Worm (Caenorhabditis elegans) whole organism, young adult: ENCODE measurements around the gene C55A6.11.

ENCODE experiments used
- C17E4.6 ChIP-seq: fragments of 200-800 bp; sonication (Bioruptor generic); IDR thresholded peaks from 2 replicates; pipeline ENCODE4 v1.3.6; 2022; ENCODE audit warnings: missing genetic modification reagents, missing genetic modification characterization, missing compliant biosample characterization
- D2030.7 ChIP-seq: fragments of 200-800 bp; sonication (Bioruptor generic); IDR thresholded peaks from 2 replicates; pipeline ENCODE4 v1.3.6; 2022; ENCODE audit warnings: missing genetic modification reagents, missing genetic modification characterization, missing compliant biosample characterization
- F33H1.4 ChIP-seq: fragments of 200-800 bp; sonication (Bioruptor generic); IDR thresholded peaks from 2 replicates; pipeline ENCODE4 v1.3.6; 2022; ENCODE audit warnings: missing genetic modification reagents, missing genetic modification characterization, missing compliant biosample characterization
- F39B2.1 ChIP-seq: fragments of 200-800 bp; sonication (Bioruptor generic); IDR thresholded peaks from 2 replicates; pipeline ENCODE4 v1.3.6; 2022; ENCODE audit warnings: missing genetic modification reagents, missing genetic modification characterization, missing compliant biosample characterization
- F49E8.2 ChIP-seq: sonication (generic microtip); optimal IDR thresholded peaks from 3 replicates; lab custom pipeline; 2017; ENCODE audit warnings: missing genetic modification characterization, mild to moderate bottlenecking, missing compliant biosample characterization, antibody characterized with exemption, moderate library complexity; ENCODE audit not compliant: insufficient read depth
- F52B5.7 ChIP-seq: sonication (generic microtip); optimal IDR thresholded peaks from 2 replicates; lab custom pipeline; 2016; ENCODE audit warnings: mild to moderate bottlenecking, missing genetic modification characterization, missing compliant biosample characterization
- F57C9.4 ChIP-seq: sonication (generic microtip); optimal IDR thresholded peaks from 2 replicates; lab custom pipeline; 2017; ENCODE audit warnings: mild to moderate bottlenecking, missing genetic modification characterization, missing compliant biosample characterization
- K12H6.12 ChIP-seq: fragments of 200-800 bp; sonication (Bioruptor generic); optimal IDR thresholded peaks from 2 replicates; lab custom pipeline; 2018; ENCODE audit warnings: mild to moderate bottlenecking, missing genetic modification characterization, missing compliant biosample characterization
- T07F8.4 ChIP-seq: sonication (generic microtip); optimal IDR thresholded peaks from 2 replicates; lab custom pipeline; 2016; ENCODE audit warnings: mild to moderate bottlenecking, missing genetic modification characterization, moderate library complexity, missing compliant biosample characterization
- T26A5.8 ChIP-seq: sonication (generic microtip); optimal IDR thresholded peaks from 2 replicates; lab custom pipeline; 2016; ENCODE audit warnings: missing genetic modification characterization, missing compliant biosample characterization
- Y67H2A.10 ChIP-seq: fragments of 200-800 bp; sonication (Bioruptor generic); conservative IDR thresholded peaks from 2 replicates; pipeline ENCODE4 v1.3.6; 2022; ENCODE audit warnings: missing genetic modification reagents, missing genetic modification characterization, missing compliant biosample characterization
- ama-1 ChIP-seq, 3 experiments: fragments of 150-350 bp in 1 of 3; sonication (generic microtip) in 2 of 3; optimal IDR thresholded peaks; 2 replicates each; lab custom pipeline; 2014 to 2018; ENCODE audit warnings: missing biosample characterization in 2 of 3, missing genetic modification characterization in 2 of 3, missing genetic modification reagents in 2 of 3
- aptf-2 ChIP-seq: fragments of 200-800 bp; sonication (Bioruptor generic); conservative IDR thresholded peaks from 2 replicates; pipeline ENCODE4 v1.3.6; 2022; ENCODE audit warnings: missing genetic modification reagents, missing genetic modification characterization, missing compliant biosample characterization
- aptf-3 ChIP-seq: fragments of 200-800 bp; sonication (Bioruptor generic); IDR thresholded peaks from 2 replicates; pipeline ENCODE4 v1.3.6; 2022; ENCODE audit warnings: missing genetic modification characterization, missing compliant biosample characterization
- attf-3 ChIP-seq: fragments of 200-800 bp; sonication (Bioruptor generic); conservative IDR thresholded peaks from 2 replicates; pipeline ENCODE4 v1.3.6; 2022; ENCODE audit warnings: missing genetic modification reagents, missing genetic modification characterization, missing compliant biosample characterization
- attf-5 ChIP-seq: fragments of 200-800 bp; sonication (Bioruptor generic); optimal IDR thresholded peaks from 2 replicates; lab custom pipeline; 2018; ENCODE audit warnings: mild to moderate bottlenecking, missing genetic modification characterization, missing compliant biosample characterization
- attf-6 ChIP-seq: fragments of 200-800 bp; sonication (Bioruptor generic); IDR thresholded peaks from 2 replicates; pipeline ENCODE4 v1.3.6; 2022; ENCODE audit warnings: missing genetic modification reagents, missing genetic modification characterization, missing compliant biosample characterization
- ccch-3 ChIP-seq: fragments of 200-800 bp; sonication (Bioruptor generic); optimal IDR thresholded peaks from 2 replicates; lab custom pipeline; 2018; ENCODE audit warnings: mild to moderate bottlenecking, missing genetic modification characterization, missing compliant biosample characterization
- cebp-2 ChIP-seq: fragments of 200-800 bp; sonication (Bioruptor generic); IDR thresholded peaks from 2 replicates; pipeline ENCODE4 v1.3.6; 2022; ENCODE audit warnings: missing genetic modification characterization, missing compliant biosample characterization
- ceh-27 ChIP-seq: fragments of 200-800 bp; sonication (Bioruptor generic); optimal IDR thresholded peaks from 2 replicates; lab custom pipeline; 2018; ENCODE audit warnings: mild to moderate bottlenecking, missing genetic modification characterization, moderate library complexity, missing compliant biosample characterization
- ceh-91 ChIP-seq: fragments of 200-800 bp; sonication (Bioruptor generic); IDR thresholded peaks from 2 replicates; pipeline ENCODE4 v1.3.6; 2022; ENCODE audit warnings: missing genetic modification reagents, missing genetic modification characterization, missing compliant biosample characterization
- chd-7 ChIP-seq: sonication (generic microtip); optimal IDR thresholded peaks from 2 replicates; lab custom pipeline; 2016; ENCODE audit warnings: mild to moderate bottlenecking, missing genetic modification characterization, moderate library complexity, missing compliant biosample characterization
- dox-1 ChIP-seq: fragments of 200-800 bp; sonication (Bioruptor generic); IDR thresholded peaks from 2 replicates; pipeline ENCODE4 v1.3.6; 2022; ENCODE audit warnings: missing genetic modification reagents, missing genetic modification characterization, missing compliant biosample characterization
- dpl-1 ChIP-seq: fragments of 150-350 bp; optimal IDR thresholded peaks from 2 replicates; lab custom pipeline; 2014; ENCODE audit warnings: missing biosample characterization, missing genetic modification reagents, missing genetic modification characterization
- him-1 ChIP-seq: sonication (generic microtip); optimal IDR thresholded peaks from 2 replicates; lab custom pipeline; 2016; ENCODE audit warnings: missing genotype, missing genetic modification reagents, missing genetic modification characterization, missing compliant biosample characterization
- hlh-12 ChIP-seq: sonication (generic microtip); optimal IDR thresholded peaks from 2 replicates; lab custom pipeline; 2016; ENCODE audit warnings: missing genetic modification characterization, missing compliant biosample characterization
- hmg-1.2 ChIP-seq: fragments of 200-800 bp; sonication (Bioruptor generic); IDR thresholded peaks from 2 replicates; pipeline ENCODE4 v1.3.6; 2022; ENCODE audit warnings: missing genetic modification reagents, missing genetic modification characterization, missing compliant biosample characterization
- hmg-20 ChIP-seq: fragments of 200-800 bp; sonication (Bioruptor generic); IDR thresholded peaks from 2 replicates; pipeline ENCODE4 v1.3.6; 2022; ENCODE audit warnings: missing genetic modification reagents, missing genetic modification characterization, missing compliant biosample characterization
- hrde-1 ChIP-seq: sonication (generic microtip); optimal IDR thresholded peaks from 2 replicates; lab custom pipeline; 2016; ENCODE audit warnings: missing genetic modification characterization, mild to moderate bottlenecking, missing compliant biosample characterization, moderate library complexity, missing genotype, missing genetic modification reagents, borderline replicate concordance
- lag-1 ChIP-seq: fragments of 200-800 bp; sonication (Bioruptor generic); IDR thresholded peaks from 2 replicates; pipeline ENCODE4 v1.3.6; 2022; ENCODE audit warnings: missing genetic modification reagents, missing genetic modification characterization, missing compliant biosample characterization
- lsl-1 ChIP-seq: fragments of 200-800 bp; sonication (Bioruptor generic); optimal IDR thresholded peaks from 2 replicates; lab custom pipeline; 2018; ENCODE audit warnings: mild to moderate bottlenecking, missing genetic modification characterization, moderate library complexity, missing compliant biosample characterization
- lsy-27 ChIP-seq: sonication (generic microtip); optimal IDR thresholded peaks from 2 replicates; lab custom pipeline; 2017; ENCODE audit warnings: missing genetic modification characterization, mild to moderate bottlenecking, missing compliant biosample characterization, antibody characterized with exemption, missing genotype, borderline replicate concordance; ENCODE audit not compliant: insufficient read depth
- madf-10 ChIP-seq: sonication (generic microtip); optimal IDR thresholded peaks from 2 replicates; lab custom pipeline; 2016; ENCODE audit warnings: mild to moderate bottlenecking, missing genetic modification characterization, missing compliant biosample characterization
- madf-6 ChIP-seq: fragments of 200-800 bp; sonication (Bioruptor generic); IDR thresholded peaks from 2 replicates; pipeline ENCODE4 v1.3.6; 2022; ENCODE audit warnings: missing genetic modification reagents, missing genetic modification characterization, missing compliant biosample characterization
- madf-8 ChIP-seq: fragments of 200-800 bp; sonication (Bioruptor generic); conservative IDR thresholded peaks from 2 replicates; pipeline ENCODE4 v1.3.6; 2022; ENCODE audit warnings: missing genetic modification reagents, missing genetic modification characterization, missing compliant biosample characterization
- nfya-2 ChIP-seq: fragments of 200-800 bp; sonication (Bioruptor generic); IDR thresholded peaks from 2 replicates; pipeline ENCODE4 v1.3.6; 2022; ENCODE audit warnings: missing genetic modification reagents, missing genetic modification characterization, missing compliant biosample characterization
- nhr-27 ChIP-seq: fragments of 200-800 bp; sonication (Bioruptor generic); optimal IDR thresholded peaks from 2 replicates; lab custom pipeline; 2018; ENCODE audit warnings: mild to moderate bottlenecking, missing genetic modification characterization, moderate library complexity, missing compliant biosample characterization
- pbrm-1 ChIP-seq: fragments of 200-800 bp; sonication (Bioruptor generic); IDR thresholded peaks from 2 replicates; pipeline ENCODE4 v1.3.6; 2022; ENCODE audit warnings: missing genetic modification reagents, missing genetic modification characterization, missing compliant biosample characterization
- rec-8 ChIP-seq, 2 experiments: sonication (generic microtip); optimal IDR thresholded peaks; 2 replicates each; lab custom pipeline; 2016; ENCODE audit warnings: mild to moderate bottlenecking in 2 of 2, missing genetic modification characterization in 2 of 2, missing genetic modification reagents in 2 of 2, missing genotype in 2 of 2, missing biosample characterization in 1 of 2, missing compliant biosample characterization in 1 of 2, moderate library complexity in 1 of 2
- sea-2 ChIP-seq: fragments of 200-800 bp; sonication (Bioruptor generic); IDR thresholded peaks from 2 replicates; pipeline ENCODE4 v1.3.6; 2022; ENCODE audit warnings: missing genetic modification characterization, missing compliant biosample characterization
- snpc-3.4 ChIP-seq: sonication (generic microtip); optimal IDR thresholded peaks from 2 replicates; lab custom pipeline; 2017; ENCODE audit warnings: missing genetic modification characterization, mild to moderate bottlenecking, missing compliant biosample characterization, antibody characterized with exemption, moderate library complexity, missing genotype, missing genetic modification reagents
- tbp1 ChIP-seq: fragments of 200-800 bp; sonication (Bioruptor generic); optimal IDR thresholded peaks from 2 replicates; lab custom pipeline; 2018; ENCODE audit warnings: mild to moderate bottlenecking, missing genetic modification characterization, missing compliant biosample characterization
- tbx-9 ChIP-seq: sonication (generic microtip); optimal IDR thresholded peaks from 2 replicates; lab custom pipeline; 2016; ENCODE audit warnings: borderline replicate concordance, missing genetic modification characterization, inconsistent platforms, missing compliant biosample characterization
- unc-130 ChIP-seq: sonication (generic microtip); optimal IDR thresholded peaks from 2 replicates; lab custom pipeline; 2016; ENCODE audit warnings: missing genetic modification reagents, missing genetic modification characterization, missing compliant biosample characterization
- zim-3 ChIP-seq: sonication (generic microtip); optimal IDR thresholded peaks from 2 replicates; lab custom pipeline; 2017; ENCODE audit warnings: mild to moderate bottlenecking, missing genetic modification characterization, moderate library complexity, missing compliant biosample characterization
- ztf-22 ChIP-seq: fragments of 200-800 bp; sonication (Bioruptor generic); optimal IDR thresholded peaks from 2 replicates; lab custom pipeline; 2018; ENCODE audit warnings: mild to moderate bottlenecking, missing genetic modification characterization, moderate library complexity, missing compliant biosample characterization
- ztf-6 ChIP-seq: fragments of 200-800 bp; sonication (Bioruptor generic); IDR thresholded peaks from 2 replicates; pipeline ENCODE4 v1.3.6; 2022; ENCODE audit warnings: missing genetic modification reagents, missing genetic modification characterization, missing compliant biosample characterization

C55A6.11 gene

DNA sequence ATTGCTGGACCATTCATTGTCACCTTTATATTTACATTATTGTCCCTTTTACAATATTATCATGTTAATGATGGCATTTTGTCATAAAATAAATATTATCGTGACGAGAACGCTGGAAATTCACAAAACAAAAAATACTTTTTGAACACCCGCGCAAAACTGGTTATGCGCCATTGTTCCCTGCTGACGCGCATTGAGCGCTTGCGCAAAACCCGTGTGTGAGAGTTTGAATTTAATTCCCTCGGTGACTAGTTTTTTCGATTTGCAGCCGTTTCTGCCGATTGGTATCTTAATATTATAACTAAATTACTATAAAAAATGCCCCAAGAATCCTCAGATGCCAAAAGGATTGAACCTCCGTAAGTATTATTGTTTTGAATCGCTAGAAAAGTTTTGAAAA, 1.1 kb downstream of the C55A6.11 start, which contains the start of gene pafo-1 (continued):
- peak; percentile 72 for TF ChIP-seq hmg-20 (GFP tag; lab: Robert Waterston, UW)
- 0 out of 2 replicates have a peak, but pooled peaks have one; percentile 12 for TF ChIP-seq Y67H2A.10 (GFP tag; lab: Robert Waterston, UW)
- TF ChIP-seq attf-5 (GFP tag; lab: Kevin White, UChicago) = peak; percentile 89
- TF ChIP-seq hrde-1 (tag; lab: Kevin White, UChicago) = peak; percentile 57
- TF ChIP-seq pbrm-1 (GFP tag; lab: Robert Waterston, UW) = peak; percentile 91
- TF ChIP-seq madf-6 (GFP tag; lab: Robert Waterston, UW) = peak; percentile 81
- peak; percentile 95 for TF ChIP-seq dpl-1 (GFP tag; lab: Kevin White, UChicago)
- TF ChIP-seq hlh-12 (tag; lab: Kevin White, UChicago) = no peak
- peak; percentile 64 for TF ChIP-seq hmg-1.2
- TF ChIP-seq K12H6.12 (tag; lab: Kevin White, UChicago) = peak; percentile 42
- TF ChIP-seq aptf-3 (GFP tag; lab: Robert Waterston, UW) = no peak
- TF ChIP-seq madf-8 (GFP tag; lab: Robert Waterston, UW) = peak; percentile 61
- TF ChIP-seq cebp-2 (GFP tag; lab: Robert Waterston, UW) = no peak
- peak; percentile 56 for TF ChIP-seq him-1 (tag; lab: Kevin White, UChicago)
- TF ChIP-seq F49E8.2 (tag; lab: Kevin White, UChicago) = no peak
- peak; percentile 62; the same call in 1 of the 2 replicates for TF ChIP-seq attf-3 (GFP tag; lab: Robert Waterston, UW)
- no peak for TF ChIP-seq C17E4.6
- no peak for TF ChIP-seq F52B5.7 (tag; lab: Kevin White, UChicago)
- no peak for TF ChIP-seq aptf-2
- no peak for TF ChIP-seq ama-1 (optimal IDR thresholded peaks at IDR 0.05; lab: Kevin White, UChicago)
- no peak for TF ChIP-seq ama-1 (GFP tag; optimal IDR thresholded peaks at IDR 0.05; lab: Kevin White, UChicago)
- peak; percentile 74 for TF ChIP-seq F33H1.4 (GFP tag; lab: Robert Waterston, UW)
- peak; percentile 95 for TF ChIP-seq dox-1 (GFP tag; lab: Robert Waterston, UW)
- TF ChIP-seq madf-10 (tag; lab: Kevin White, UChicago) = no peak
- no peak for TF ChIP-seq sea-2 (GFP tag; lab: Robert Waterston, UW)
- no peak for TF ChIP-seq F57C9.4 (tag; lab: Kevin White, UChicago)
- no peak for TF ChIP-seq tbx-9
- TF ChIP-seq lsl-1 (GFP tag; lab: Kevin White, UChicago) = peak; percentile 72
- no peak for TF ChIP-seq zim-3
- peak; percentile 57 for TF ChIP-seq unc-130
- no peak for TF ChIP-seq F39B2.1 (GFP tag; lab: Robert Waterston, UW)
- peak; percentile 57 for TF ChIP-seq snpc-3.4 (tag; lab: Kevin White, UChicago)
- peak; percentile 66 for TF ChIP-seq tbp1 (GFP tag; lab: Kevin White, UChicago)
- no peak for TF ChIP-seq rec-8 (tag; optimal IDR thresholded peaks at IDR 0.05; lab: Kevin White, UChicago)
- no peak for TF ChIP-seq nfya-2
- TF ChIP-seq attf-6 (GFP tag; lab: Robert Waterston, UW) = peak; percentile 54; the same call in 1 of the 2 replicates
- peak; percentile 85 for TF ChIP-seq D2030.7 (GFP tag; lab: Robert Waterston, UW)
- TF ChIP-seq ccch-3 = no peak
- TF ChIP-seq chd-7 = peak; percentile 7
- TF ChIP-seq T07F8.4 (tag; lab: Kevin White, UChicago) = no peak
- no peak for TF ChIP-seq ztf-22
- TF ChIP-seq ceh-27 (GFP tag; lab: Kevin White, UChicago) = peak; percentile 71
- TF ChIP-seq ztf-6 = no peak
- TF ChIP-seq lag-1 (GFP tag; lab: Robert Waterston, UW) = no peak
- TF ChIP-seq nhr-27 (tag; lab: Kevin White, UChicago) = no peak
- TF ChIP-seq lsy-27 = no peak
- no peak for TF ChIP-seq T26A5.8 (tag; lab: Kevin White, UChicago)
- TF ChIP-seq ceh-91 = peak; percentile 35; the same call in 1 of the 2 replicates
